Worm (Caenorhabditis elegans) whole organism, young adult: ENCODE results near the gene T22C8.3.

Experiments used
- B0019.2 ChIP-seq: fragments of 200-800 bp; sonication (Bioruptor generic); conservative IDR thresholded peaks from 2 replicates; pipeline ENCODE4 v1.3.6; 2022; ENCODE audit warnings: missing genetic modification reagents, missing genetic modification characterization, missing compliant biosample characterization
- B0261.1 ChIP-seq: sonication (generic microtip); optimal IDR thresholded peaks from 2 replicates; lab custom pipeline; 2016; ENCODE audit warnings: mild to moderate bottlenecking, missing genetic modification characterization, moderate library complexity, missing compliant biosample characterization
- C17E4.6 ChIP-seq: fragments of 200-800 bp; sonication (Bioruptor generic); IDR thresholded peaks from 2 replicates; pipeline ENCODE4 v1.3.6; 2022; ENCODE audit warnings: missing genetic modification reagents, missing genetic modification characterization, missing compliant biosample characterization
- D2030.7 ChIP-seq: fragments of 200-800 bp; sonication (Bioruptor generic); IDR thresholded peaks from 2 replicates; pipeline ENCODE4 v1.3.6; 2022; ENCODE audit warnings: missing genetic modification reagents, missing genetic modification characterization, missing compliant biosample characterization
- F22D6.2 ChIP-seq: sonication (generic microtip); optimal IDR thresholded peaks from 2 replicates; lab custom pipeline; 2016; ENCODE audit warnings: mild to moderate bottlenecking, missing genetic modification characterization, missing compliant biosample characterization
- F49E8.2 ChIP-seq: sonication (generic microtip); optimal IDR thresholded peaks from 3 replicates; lab custom pipeline; 2017; ENCODE audit warnings: missing genetic modification characterization, mild to moderate bottlenecking, missing compliant biosample characterization, antibody characterized with exemption, moderate library complexity; ENCODE audit not compliant: insufficient read depth
- F57C9.4 ChIP-seq: sonication (generic microtip); optimal IDR thresholded peaks from 2 replicates; lab custom pipeline; 2017; ENCODE audit warnings: mild to moderate bottlenecking, missing genetic modification characterization, missing compliant biosample characterization
- K11D2.4 ChIP-seq: fragments of 200-800 bp; sonication (Bioruptor generic); IDR thresholded peaks from 2 replicates; pipeline ENCODE4 v1.3.6; 2022; ENCODE audit warnings: missing genetic modification reagents, missing genetic modification characterization, missing compliant biosample characterization
- T07F8.4 ChIP-seq: sonication (generic microtip); optimal IDR thresholded peaks from 2 replicates; lab custom pipeline; 2016; ENCODE audit warnings: mild to moderate bottlenecking, missing genetic modification characterization, moderate library complexity, missing compliant biosample characterization
- Y56A3A.18 ChIP-seq: fragments of 200-800 bp; sonication (Bioruptor generic); IDR thresholded peaks from 2 replicates; pipeline ENCODE4 v1.3.6; 2022; ENCODE audit warnings: missing genetic modification reagents, missing genetic modification characterization, missing compliant biosample characterization
- Y67H2A.10 ChIP-seq: fragments of 200-800 bp; sonication (Bioruptor generic); conservative IDR thresholded peaks from 2 replicates; pipeline ENCODE4 v1.3.6; 2022; ENCODE audit warnings: missing genetic modification reagents, missing genetic modification characterization, missing compliant biosample characterization
- ZK185.1 ChIP-seq: sonication (generic microtip); optimal IDR thresholded peaks from 2 replicates; lab custom pipeline; 2016; ENCODE audit warnings: mild to moderate bottlenecking, missing genetic modification characterization, missing compliant biosample characterization; ENCODE audit not compliant: poor library complexity, severe bottlenecking
- attf-5 ChIP-seq: fragments of 200-800 bp; sonication (Bioruptor generic); optimal IDR thresholded peaks from 2 replicates; lab custom pipeline; 2018; ENCODE audit warnings: mild to moderate bottlenecking, missing genetic modification characterization, missing compliant biosample characterization
- ccch-3 ChIP-seq: fragments of 200-800 bp; sonication (Bioruptor generic); optimal IDR thresholded peaks from 2 replicates; lab custom pipeline; 2018; ENCODE audit warnings: mild to moderate bottlenecking, missing genetic modification characterization, missing compliant biosample characterization
- ceh-100 ChIP-seq: fragments of 200-800 bp; sonication (Bioruptor generic); IDR thresholded peaks from 2 replicates; pipeline ENCODE4 v1.3.6; 2022; ENCODE audit warnings: missing genetic modification reagents, missing genetic modification characterization, missing compliant biosample characterization
- ceh-27 ChIP-seq: fragments of 200-800 bp; sonication (Bioruptor generic); optimal IDR thresholded peaks from 2 replicates; lab custom pipeline; 2018; ENCODE audit warnings: mild to moderate bottlenecking, missing genetic modification characterization, moderate library complexity, missing compliant biosample characterization
- ceh-40 ChIP-seq: fragments of 200-800 bp; sonication (Bioruptor generic); IDR thresholded peaks from 2 replicates; pipeline ENCODE4 v1.3.6; 2022; ENCODE audit warnings: missing genetic modification characterization, missing compliant biosample characterization
- ceh-91 ChIP-seq: fragments of 200-800 bp; sonication (Bioruptor generic); IDR thresholded peaks from 2 replicates; pipeline ENCODE4 v1.3.6; 2022; ENCODE audit warnings: missing genetic modification reagents, missing genetic modification characterization, missing compliant biosample characterization
- die-1 ChIP-seq: sonication (generic microtip); optimal IDR thresholded peaks from 2 replicates; lab custom pipeline; 2016; ENCODE audit warnings: missing genotype, mild to moderate bottlenecking, missing genetic modification characterization, missing compliant biosample characterization
- gei-17 ChIP-seq: fragments of 200-800 bp; sonication (Bioruptor generic); optimal IDR thresholded peaks from 2 replicates; lab custom pipeline; 2018; ENCODE audit warnings: mild to moderate bottlenecking, missing genetic modification characterization, missing compliant biosample characterization
- him-1 ChIP-seq: sonication (generic microtip); optimal IDR thresholded peaks from 2 replicates; lab custom pipeline; 2016; ENCODE audit warnings: missing genotype, missing genetic modification reagents, missing genetic modification characterization, missing compliant biosample characterization
- hmg-1.2 ChIP-seq: fragments of 200-800 bp; sonication (Bioruptor generic); IDR thresholded peaks from 2 replicates; pipeline ENCODE4 v1.3.6; 2022; ENCODE audit warnings: missing genetic modification reagents, missing genetic modification characterization, missing compliant biosample characterization
- hsf-1 ChIP-seq: fragments of 200-800 bp; sonication (Bioruptor generic); IDR thresholded peaks from 2 replicates; pipeline ENCODE4 v1.3.6; 2022; ENCODE audit warnings: missing genetic modification reagents, missing genetic modification characterization, missing compliant biosample characterization
- lag-1 ChIP-seq: fragments of 200-800 bp; sonication (Bioruptor generic); IDR thresholded peaks from 2 replicates; pipeline ENCODE4 v1.3.6; 2022; ENCODE audit warnings: missing genetic modification reagents, missing genetic modification characterization, missing compliant biosample characterization
- lin-26 ChIP-seq: fragments of 200-800 bp; sonication (Bioruptor generic); IDR thresholded peaks from 2 replicates; pipeline ENCODE4 v1.3.6; 2022; ENCODE audit warnings: missing genetic modification reagents, missing genetic modification characterization, missing compliant biosample characterization
- lin-35 ChIP-seq, 3 experiments: fragments of 150-350 bp in 2 of 3; sonication (generic microtip) in 1 of 3; optimal IDR thresholded peaks; 2 replicates each; lab custom pipeline; 2014 to 2018; ENCODE audit warnings: missing biosample characterization in 3 of 3, missing genetic modification characterization in 3 of 3, missing genetic modification reagents in 3 of 3
- lir-1 ChIP-seq: fragments of 200-800 bp; sonication (Bioruptor generic); conservative IDR thresholded peaks from 2 replicates; pipeline ENCODE4 v1.3.6; 2022; ENCODE audit warnings: missing genetic modification reagents, missing genetic modification characterization, missing compliant biosample characterization
- lsl-1 ChIP-seq: fragments of 200-800 bp; sonication (Bioruptor generic); optimal IDR thresholded peaks from 2 replicates; lab custom pipeline; 2018; ENCODE audit warnings: mild to moderate bottlenecking, missing genetic modification characterization, moderate library complexity, missing compliant biosample characterization
- madf-10 ChIP-seq: sonication (generic microtip); optimal IDR thresholded peaks from 2 replicates; lab custom pipeline; 2016; ENCODE audit warnings: mild to moderate bottlenecking, missing genetic modification characterization, missing compliant biosample characterization
- madf-3 ChIP-seq: fragments of 200-800 bp; sonication (Bioruptor generic); IDR thresholded peaks from 2 replicates; pipeline ENCODE4 v1.3.6; 2022; ENCODE audit warnings: missing genetic modification reagents, missing genetic modification characterization, missing compliant biosample characterization
- nfya-2 ChIP-seq: fragments of 200-800 bp; sonication (Bioruptor generic); IDR thresholded peaks from 2 replicates; pipeline ENCODE4 v1.3.6; 2022; ENCODE audit warnings: missing genetic modification reagents, missing genetic modification characterization, missing compliant biosample characterization
- nhr-120 ChIP-seq: fragments of 200-800 bp; sonication (Bioruptor generic); IDR thresholded peaks from 2 replicates; pipeline ENCODE4 v1.3.6; 2022; ENCODE audit warnings: missing genetic modification characterization, missing compliant biosample characterization
- nhr-179 ChIP-seq: sonication (generic microtip); optimal IDR thresholded peaks from 2 replicates; lab custom pipeline; 2016; ENCODE audit warnings: mild to moderate bottlenecking, missing genetic modification characterization, missing compliant biosample characterization
- repo-1 ChIP-seq: sonication (generic microtip); optimal IDR thresholded peaks from 2 replicates; lab custom pipeline; 2017; ENCODE audit warnings: mild to moderate bottlenecking, missing genetic modification characterization, missing compliant biosample characterization
- rpc-1 ChIP-seq, 2 experiments: fragments of 150-350 bp in 1 of 2; sonication (generic microtip) in 1 of 2; optimal IDR thresholded peaks; 2 replicates each; lab custom pipeline; 2014 to 2018; ENCODE audit warnings: missing biosample characterization in 1 of 2, missing genetic modification characterization in 1 of 2, missing genetic modification reagents in 1 of 2, missing genotype in 1 of 2
- snpc-1.3 ChIP-seq: sonication (generic microtip); optimal IDR thresholded peaks from 2 replicates; lab custom pipeline; 2017; ENCODE audit warnings: missing genetic modification characterization, mild to moderate bottlenecking, missing compliant biosample characterization, antibody characterized with exemption, moderate library complexity, missing genotype, missing genetic modification reagents; ENCODE audit not compliant: insufficient read depth
- sptf-2 ChIP-seq: fragments of 200-800 bp; sonication (Bioruptor generic); optimal IDR thresholded peaks from 2 replicates; lab custom pipeline; 2018; ENCODE audit warnings: mild to moderate bottlenecking, missing genetic modification characterization, missing compliant biosample characterization
- tbp1 ChIP-seq: fragments of 200-800 bp; sonication (Bioruptor generic); optimal IDR thresholded peaks from 2 replicates; lab custom pipeline; 2018; ENCODE audit warnings: mild to moderate bottlenecking, missing genetic modification characterization, missing compliant biosample characterization
- tbx-9 ChIP-seq: sonication (generic microtip); optimal IDR thresholded peaks from 2 replicates; lab custom pipeline; 2016; ENCODE audit warnings: borderline replicate concordance, missing genetic modification characterization, inconsistent platforms, missing compliant biosample characterization
- xnd-1 ChIP-seq: sonication (generic microtip); optimal IDR thresholded peaks from 2 replicates; lab custom pipeline; 2016; ENCODE audit warnings: missing genotype, missing genetic modification reagents, missing genetic modification characterization, missing compliant biosample characterization
- zfh-2 ChIP-seq: fragments of 200-800 bp; sonication (Bioruptor generic); conservative IDR thresholded peaks from 2 replicates; pipeline ENCODE4 v1.3.6; 2022; ENCODE audit warnings: missing genetic modification reagents, missing genetic modification characterization, missing compliant biosample characterization
- ztf-28 ChIP-seq: fragments of 200-800 bp; sonication (Bioruptor generic); IDR thresholded peaks from 2 replicates; pipeline ENCODE4 v1.3.6; 2022; ENCODE audit warnings: missing genetic modification reagents, missing genetic modification characterization, missing compliant biosample characterization

The T22C8.3 gene

ce11 chrII:8634386-8634785 lies 12.6 kb upstream of the T22C8.3 start, which contains the start of gene cutl-12:
Gene cutl-12 (minus strand): TSS chrII:8634486.
- 0 out of 2 replicates have a peak, but pooled peaks have one; percentile 39 for TF ChIP-seq madf-3 (GFP tag; lab: Robert Waterston, UW)
- no peak for TF ChIP-seq F22D6.2 (tag; lab: Kevin White, UChicago)

- TF ChIP-seq sptf-2 (GFP tag; lab: Kevin White, UChicago) (peak; percentile 90), ceh-27 (no peak), D2030.7 (GFP tag; lab: Robert Waterston, UW) (0 out of 2 replicates have a peak, but pooled peaks have one; percentile 18), attf-5 (GFP tag; lab: Kevin White, UChicago) (no peak), hmg-1.2 (GFP tag; lab: Robert Waterston, UW) (no peak), hsf-1 (GFP tag; lab: Robert Waterston, UW) (peak; percentile 36; the same call in 1 of the 2 replicates), repo-1 (tag; lab: Kevin White, UChicago) (no peak), Y67H2A.10 (GFP tag; lab: Robert Waterston, UW) (no peak), Y56A3A.18 (GFP tag; lab: Robert Waterston, UW) (no peak), die-1 (tag; lab: Kevin White, UChicago) (peak; percentile 34), lir-1 (no peak), lin-26 (GFP tag; lab: Robert Waterston, UW) (0 out of 2 replicates have a peak, but pooled peaks have one; percentile 60), ZK185.1 (tag; lab: Kevin White, UChicago) (no peak), him-1 (no peak), lsl-1 (GFP tag; lab: Kevin White, UChicago) (peak; percentile 13), ceh-91 (GFP tag; lab: Robert Waterston, UW) (no peak), zfh-2 (GFP tag; lab: Robert Waterston, UW) (no peak), tbx-9 (tag; lab: Kevin White, UChicago) (no peak), snpc-1.3 (peak; percentile 37), rpc-1 (optimal IDR thresholded peaks at IDR 0.05; lab: Kevin White, UChicago) (peak; percentile 53), rpc-1 (tag; optimal IDR thresholded peaks at IDR 0.05; lab: Kevin White, UChicago) (peak; percentile 76), ceh-100 (GFP tag; lab: Robert Waterston, UW) (no peak), B0261.1 (tag; lab: Kevin White, UChicago) (peak; percentile 56), nhr-120 (GFP tag; lab: Robert Waterston, UW) (no peak), tbp1 (GFP tag; lab: Kevin White, UChicago) (peak; percentile 82), B0019.2 (GFP tag; lab: Robert Waterston, UW) (no peak), madf-3 (GFP tag; lab: Robert Waterston, UW) (no peak), ceh-40 (GFP tag; lab: Robert Waterston, UW) (no peak), K11D2.4 (GFP tag; lab: Robert Waterston, UW) (no peak)
Measured at ce11 chrII:8631766-8632165, 10.0 kb upstream of the T22C8.3 start.

- TF ChIP-seq F57C9.4 (no peak), xnd-1 (tag; lab: Kevin White, UChicago) (no peak), madf-10 (no peak), gei-17 (no peak), lin-35 (GFP tag; optimal IDR thresholded peaks at IDR 0.05; lab: Kevin White, UChicago) (no peak), C17E4.6 (no peak), ztf-28 (GFP tag; lab: Robert Waterston, UW) (no peak), lag-1 (GFP tag; lab: Robert Waterston, UW) (no peak), nhr-179 (tag; lab: Kevin White, UChicago) (no peak), ccch-3 (no peak), F22D6.2 (tag; lab: Kevin White, UChicago) (no peak), nfya-2 (no peak), F49E8.2 (tag; lab: Kevin White, UChicago) (no peak), die-1 (tag; lab: Kevin White, UChicago) (no peak), B0261.1 (tag; lab: Kevin White, UChicago) (no peak), zfh-2 (GFP tag; lab: Robert Waterston, UW) (no peak), T07F8.4 (tag; lab: Kevin White, UChicago) (no peak)
Measured at ce11 chrII:8630088-8630487, 8.3 kb upstream of the T22C8.3 start, which contains the start of gene T22C8.6. Gene T22C8.6 (minus strand): TSS chrII:8630281.
